Fruit fly (Drosophila melanogaster) whole organism, pupa: ENCODE measurements around the gene Cul3.

Source experiments
- CG10348 ChIP-seq: fragments of 200-800 bp; sonication (Bioruptor generic); IDR thresholded peaks from 2 replicates; pipeline ENCODE4 v1.3.6; 2022; ENCODE audit warnings: missing biosample characterization, missing genetic modification characterization
- CG15710 ChIP-seq: fragments of 200-800 bp; sonication (Bioruptor generic); optimal IDR thresholded peaks from 2 replicates; lab custom pipeline; 2018; ENCODE audit warnings: missing biosample characterization, mild to moderate bottlenecking, missing genetic modification characterization, moderate library complexity
- CG32121 ChIP-seq: fragments of 200-800 bp; sonication (Bioruptor generic); IDR thresholded peaks from 2 replicates; pipeline ENCODE4 v1.3.6; 2022; ENCODE audit warnings: missing biosample characterization, missing genetic modification characterization
- CG8301 ChIP-seq: fragments of 200-800 bp; sonication (Bioruptor generic); optimal IDR thresholded peaks from 2 replicates; lab custom pipeline; 2018; ENCODE audit warnings: missing biosample characterization, mild to moderate bottlenecking, missing genetic modification characterization
- CG9948 ChIP-seq: fragments of 200-800 bp; sonication (Bioruptor generic); optimal IDR thresholded peaks from 2 replicates; lab custom pipeline; 2018; ENCODE audit warnings: missing biosample characterization, mild to moderate bottlenecking, missing genetic modification characterization, moderate library complexity
- EcR ChIP-seq: fragments of 200-800 bp; sonication (Bioruptor generic); optimal IDR thresholded peaks from 3 replicates; lab custom pipeline; 2019; ENCODE audit warnings: missing biosample characterization, missing genetic modification characterization, mild to moderate bottlenecking, moderate library complexity, missing genetic modification reagents
- Pif1B ChIP-seq: fragments of 200-800 bp; sonication (Bioruptor generic); optimal IDR thresholded peaks from 3 replicates; lab custom pipeline; 2016; ENCODE audit warnings: missing biosample characterization, missing genetic modification characterization
- gl ChIP-seq: fragments of 200-800 bp; sonication (Bioruptor generic); optimal IDR thresholded peaks from 2 replicates; lab custom pipeline; 2018; ENCODE audit warnings: missing biosample characterization, mild to moderate bottlenecking, missing genetic modification characterization

DNA sequence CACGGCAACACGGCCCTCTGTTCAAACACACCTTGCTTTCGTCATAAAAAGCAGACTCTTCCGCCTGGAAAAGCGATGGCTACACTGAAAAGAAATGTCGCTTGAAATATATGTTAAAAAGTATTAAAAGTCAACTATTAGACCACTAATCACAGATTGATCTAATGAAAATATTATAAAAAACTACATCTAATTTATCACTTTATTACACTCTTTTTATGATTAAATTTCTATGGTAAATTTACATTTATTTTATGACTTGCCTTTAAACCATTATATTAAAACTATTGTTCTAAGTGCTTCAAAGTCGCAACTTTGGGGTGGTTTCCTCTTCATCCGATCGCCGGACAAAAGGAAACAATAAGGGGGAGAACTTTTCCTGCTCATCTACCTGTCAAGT is 44.6 kb upstream of the Cul3 start:
- TF ChIP-seq CG8301 (tag; lab: Kevin White, UChicago): no peak
- TF ChIP-seq EcR (GFP tag; lab: Kevin White, UChicago): no peak
- TF ChIP-seq CG10348 (GFP tag; lab: Robert Waterston, UW): no peak
- no peak for TF ChIP-seq CG15710 (tag; lab: Kevin White, UChicago)
- TF ChIP-seq CG9948 (tag; lab: Kevin White, UChicago): no peak
- TF ChIP-seq CG32121 (GFP tag; lab: Robert Waterston, UW): no peak
- TF ChIP-seq Pif1B (GFP tag; lab: Kevin White, UChicago): no peak
- no peak for TF ChIP-seq gl (tag; lab: Kevin White, UChicago)
